Worm (Caenorhabditis elegans) whole organism, midembryonic: ENCODE results near the gene F18A1.1.
A peak's percentile ranks its signal among the peaks of the same experiment; 100 is the strongest.

Source experiments
- T22C8.4 ChIP-seq: fragments of 200-800 bp; sonication (Bioruptor generic); IDR thresholded peaks from 2 replicates; pipeline ENCODE4 v1.3.6; 2022; ENCODE audit warnings: missing genetic modification characterization, missing compliant biosample characterization
- cog-1 ChIP-seq: sonication (generic microtip); optimal IDR thresholded peaks from 2 replicates; lab custom pipeline; 2016; ENCODE audit warnings: missing genetic modification characterization, missing compliant biosample characterization
- flt-1 ChIP-seq: fragments of 200-800 bp; sonication (Bioruptor generic); IDR thresholded peaks from 2 replicates; pipeline ENCODE4 v1.3.6; 2022; ENCODE audit warnings: missing genetic modification characterization, missing compliant biosample characterization
- klf-2 ChIP-seq: fragments of 200-800 bp; sonication (Bioruptor generic); conservative IDR thresholded peaks from 2 replicates; pipeline ENCODE4 v1.3.6; 2022; ENCODE audit warnings: missing genetic modification reagents, missing genetic modification characterization, missing compliant biosample characterization
- med-1 ChIP-seq: sonication (generic microtip); optimal IDR thresholded peaks from 2 replicates; lab custom pipeline; 2017; ENCODE audit warnings: missing genetic modification characterization, mild to moderate bottlenecking, missing compliant biosample characterization, antibody characterized with exemption, missing genetic modification reagents; ENCODE audit not compliant: insufficient read depth
- ref-1 ChIP-seq: fragments of 200-800 bp; sonication (Bioruptor generic); conservative IDR thresholded peaks from 2 replicates; pipeline ENCODE4 v1.3.6; 2022; ENCODE audit warnings: missing genetic modification reagents, missing genetic modification characterization, missing compliant biosample characterization
- tab-1 ChIP-seq: fragments of 200-800 bp; sonication (Bioruptor generic); IDR thresholded peaks from 2 replicates; pipeline ENCODE4 v1.3.6; 2022; ENCODE audit warnings: missing genetic modification characterization, missing compliant biosample characterization
- ztf-23 ChIP-seq: fragments of 200-800 bp; sonication (Bioruptor generic); IDR thresholded peaks from 2 replicates; pipeline ENCODE4 v1.3.6; 2022; ENCODE audit warnings: missing genetic modification reagents, missing genetic modification characterization, missing compliant biosample characterization
- ztf-29 ChIP-seq: fragments of 200-800 bp; sonication (Bioruptor generic); IDR thresholded peaks from 2 replicates; pipeline ENCODE4 v1.3.6; 2022; ENCODE audit warnings: missing genetic modification reagents, missing genetic modification characterization, missing compliant biosample characterization

F18A1.1 gene

DNA sequence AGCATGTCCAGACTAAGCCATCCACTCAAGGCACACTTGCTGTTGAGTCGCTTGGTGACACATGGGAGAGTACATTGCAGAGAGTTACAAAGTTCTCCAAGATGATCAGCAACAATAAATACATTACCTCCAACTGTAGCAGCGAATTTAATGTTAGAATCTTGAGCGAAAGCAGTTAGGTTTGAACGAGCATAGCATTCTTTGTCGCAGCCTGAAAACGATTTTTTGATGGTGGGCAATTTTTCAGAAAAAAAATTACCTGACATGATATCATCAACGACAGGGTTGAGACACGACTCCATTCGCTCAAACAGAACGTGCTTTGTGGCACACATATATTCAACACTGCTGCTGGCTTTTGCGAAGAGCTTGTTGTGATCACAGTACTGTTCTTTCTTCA lies 21.7 kb upstream of the F18A1.1 start:
- TF ChIP-seq ref-1 (GFP tag; lab: Robert Waterston, UW) (no peak), ztf-23 (GFP tag; lab: Robert Waterston, UW) (no peak), cog-1 (tag; lab: Kevin White, UChicago) (no peak), T22C8.4 (GFP tag; lab: Robert Waterston, UW) (no peak), ztf-29 (GFP tag; lab: Robert Waterston, UW) (no peak), klf-2 (GFP tag; lab: Robert Waterston, UW) (no peak), med-1 (GFP tag; lab: Kevin White, UChicago) (no peak), tab-1 (no peak), flt-1 (GFP tag; lab: Robert Waterston, UW) (no peak)

DNA sequence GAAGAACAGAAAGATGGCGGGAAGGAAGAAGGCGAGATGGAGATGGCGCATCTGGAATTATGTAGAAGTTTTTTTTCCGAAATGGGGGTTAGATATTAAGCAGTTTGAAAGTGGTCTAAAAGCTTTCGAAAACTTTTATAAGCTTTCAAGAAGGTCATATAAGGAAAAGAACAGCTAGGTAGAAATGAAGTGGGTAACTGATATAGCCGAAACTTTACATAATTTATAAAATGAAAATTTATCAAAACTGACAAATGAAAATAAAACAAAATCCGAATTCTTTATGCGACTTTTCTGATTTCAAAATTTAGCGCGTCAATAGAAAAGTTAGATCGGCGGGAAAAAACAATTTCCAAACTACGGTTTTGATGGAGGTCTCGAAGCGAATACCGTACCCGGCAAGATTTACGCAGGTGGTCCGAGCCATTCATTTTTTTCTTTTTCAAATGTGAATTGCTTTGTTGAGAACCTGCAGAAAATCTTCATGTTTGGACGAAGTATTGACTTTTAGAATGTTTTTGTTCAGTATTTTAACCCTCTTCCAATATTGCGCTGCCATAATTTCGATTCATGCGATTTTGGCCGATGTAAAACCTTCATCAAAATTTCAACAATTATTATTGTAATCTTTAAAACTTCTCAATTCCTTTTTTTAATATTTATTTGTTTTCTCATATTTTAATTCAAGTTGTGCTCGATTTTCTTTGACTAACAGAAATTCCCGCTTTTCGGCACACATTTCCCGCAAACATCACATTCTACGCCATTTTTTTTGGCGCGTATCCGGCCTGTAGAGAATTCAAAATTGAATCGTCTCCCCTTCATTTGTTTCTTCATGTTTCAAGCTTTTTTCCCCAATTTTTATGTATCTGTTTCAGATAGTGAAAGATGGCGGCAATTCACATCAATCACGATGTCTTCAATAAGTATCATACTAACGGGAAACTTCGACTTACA lies 20.7 kb upstream of the F18A1.1 start, which contains the start of the genes F18A1.7 and rpa-1:
Gene F18A1.7 (minus strand): TSS at position 51 of the 957 bp plus-strand sequence.
Gene rpa-1 (plus strand): TSS at position 879 of the 957 bp plus-strand sequence.
- TF ChIP-seq ztf-23 (GFP tag; lab: Robert Waterston, UW) (0 out of 2 replicates have a peak, but pooled peaks have one; percentile 9), tab-1 (no peak)

DNA sequence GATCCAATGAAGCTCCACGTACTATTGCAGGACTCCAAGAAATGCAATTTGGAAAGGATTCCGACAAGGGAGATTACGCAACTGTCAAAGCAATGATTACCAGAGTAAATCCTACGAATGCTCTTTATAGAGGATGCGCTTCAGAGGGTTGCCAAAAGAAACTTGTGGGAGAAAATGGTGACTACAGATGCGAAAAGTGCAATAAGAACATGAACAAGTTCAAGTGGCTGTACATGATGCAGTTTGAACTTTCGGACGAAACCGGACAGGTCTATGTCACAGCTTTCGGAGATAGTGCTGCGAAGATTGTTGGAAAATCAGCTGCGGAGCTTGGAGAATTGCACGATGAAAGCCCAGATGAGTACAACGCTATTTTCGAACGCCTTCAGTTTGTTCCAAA lies 18.4 kb upstream of the F18A1.1 start:
- TF ChIP-seq flt-1 (GFP tag; lab: Robert Waterston, UW) (no peak), cog-1 (tag; lab: Kevin White, UChicago) (no peak), ztf-29 (GFP tag; lab: Robert Waterston, UW) (no peak), klf-2 (GFP tag; lab: Robert Waterston, UW) (no peak), tab-1 (no peak), ref-1 (GFP tag; lab: Robert Waterston, UW) (no peak), ztf-23 (GFP tag; lab: Robert Waterston, UW) (no peak), T22C8.4 (GFP tag; lab: Robert Waterston, UW) (no peak), med-1 (GFP tag; lab: Kevin White, UChicago) (no peak)

DNA sequence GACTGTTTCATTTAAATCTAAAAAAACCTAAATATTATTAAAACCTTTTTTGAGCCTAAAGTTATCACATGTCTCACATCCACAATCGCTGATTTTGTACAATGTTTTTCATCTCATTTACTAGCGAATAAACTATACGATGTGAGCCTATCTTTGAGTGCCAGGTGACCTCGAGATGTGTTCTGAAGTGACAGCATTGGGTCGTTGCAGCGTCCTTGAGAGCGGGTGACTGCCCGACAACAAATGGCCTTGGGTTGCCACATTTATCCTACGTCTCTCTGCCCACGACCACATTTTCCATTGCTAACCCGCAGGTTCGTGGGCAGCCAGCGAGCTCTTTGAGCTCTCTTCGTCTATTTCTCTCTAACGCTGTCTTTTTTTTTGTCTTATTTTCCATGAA lies 17.7 kb upstream of the F18A1.1 start, which contains the start of gene lir-2:
Gene lir-2 (plus strand): TSS at position 301 of the 400 bp plus-strand sequence.
- TF ChIP-seq ref-1 (GFP tag; lab: Robert Waterston, UW) = no peak
- TF ChIP-seq T22C8.4 (GFP tag; lab: Robert Waterston, UW) = no peak

DNA sequence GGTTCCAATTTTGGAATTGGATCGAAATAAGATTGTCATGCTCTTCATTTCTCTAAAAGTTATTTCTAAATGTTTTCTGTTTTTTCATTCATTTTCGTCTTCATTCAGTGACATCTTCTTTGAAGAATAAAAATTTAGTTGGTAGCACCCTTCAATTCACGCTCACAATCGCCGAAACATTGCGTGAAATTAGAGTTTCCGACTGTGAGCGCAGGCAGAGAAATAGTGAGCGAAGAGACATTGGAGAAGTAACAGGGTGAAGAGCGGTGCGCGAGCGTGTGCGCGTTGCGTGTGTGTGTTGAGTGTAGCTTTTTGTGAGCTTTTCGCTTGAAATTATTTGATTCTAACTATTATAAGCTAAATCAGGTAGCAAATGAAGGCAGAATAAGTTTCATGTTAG lies 15.3 kb upstream of the F18A1.1 start:
- TF ChIP-seq T22C8.4 (GFP tag; lab: Robert Waterston, UW) (no peak), klf-2 (GFP tag; lab: Robert Waterston, UW) (no peak), tab-1 (0 out of 2 replicates have a peak, but pooled peaks have one; percentile 46), flt-1 (GFP tag; lab: Robert Waterston, UW) (peak; percentile 54; the same call in 1 of the 2 replicates), cog-1 (tag; lab: Kevin White, UChicago) (no peak)

DNA sequence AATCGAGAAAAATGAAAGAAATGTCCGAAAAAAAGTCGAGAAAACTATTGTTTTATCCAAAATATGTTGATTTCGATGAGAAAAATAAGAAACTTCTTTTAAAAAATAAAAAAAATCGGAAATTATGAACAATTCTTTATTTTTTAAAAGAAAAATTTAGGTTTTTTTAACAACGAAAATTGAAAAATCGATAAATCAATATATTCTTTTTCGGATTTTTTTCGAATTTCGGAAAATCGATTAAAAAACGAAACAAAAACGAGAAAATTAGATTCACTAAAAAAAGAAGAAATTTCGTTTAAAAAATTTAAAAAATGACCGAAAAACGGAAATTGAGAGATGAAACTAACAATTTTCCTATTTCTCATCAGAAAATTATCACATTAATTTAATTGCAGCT lies 14.7 kb upstream of the F18A1.1 start:
- TF ChIP-seq tab-1 (no peak), flt-1 (GFP tag; lab: Robert Waterston, UW) (no peak), ztf-29 (GFP tag; lab: Robert Waterston, UW) (no peak), cog-1 (tag; lab: Kevin White, UChicago) (no peak), ref-1 (GFP tag; lab: Robert Waterston, UW) (no peak), T22C8.4 (GFP tag; lab: Robert Waterston, UW) (no peak), med-1 (GFP tag; lab: Kevin White, UChicago) (no peak), klf-2 (GFP tag; lab: Robert Waterston, UW) (no peak), ztf-23 (GFP tag; lab: Robert Waterston, UW) (no peak)

DNA sequence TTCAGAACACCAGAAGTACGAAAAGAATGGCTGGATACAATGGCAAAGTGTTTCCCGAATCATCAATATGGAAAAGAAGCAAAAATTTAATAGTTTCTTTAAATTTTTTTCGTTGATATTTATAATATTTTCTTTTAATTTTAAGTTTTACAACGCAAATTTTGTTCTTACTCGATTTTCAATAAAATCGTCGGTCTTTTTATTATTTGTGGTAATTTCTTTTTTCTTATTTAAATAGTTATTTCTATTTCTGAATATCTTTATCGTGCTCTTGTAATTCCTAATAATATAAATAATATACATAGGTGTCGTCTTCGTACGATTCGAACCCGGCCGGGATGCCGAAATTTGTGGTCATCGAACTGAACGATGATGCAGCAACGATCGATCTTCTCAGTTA lies 13.0 kb upstream of the F18A1.1 start, which contains the start of gene lir-1:
Gene lir-1 (plus strand): TSS at position 301 of the 400 bp plus-strand sequence.
- TF ChIP-seq cog-1 (tag; lab: Kevin White, UChicago) (no peak), T22C8.4 (GFP tag; lab: Robert Waterston, UW) (no peak)

DNA sequence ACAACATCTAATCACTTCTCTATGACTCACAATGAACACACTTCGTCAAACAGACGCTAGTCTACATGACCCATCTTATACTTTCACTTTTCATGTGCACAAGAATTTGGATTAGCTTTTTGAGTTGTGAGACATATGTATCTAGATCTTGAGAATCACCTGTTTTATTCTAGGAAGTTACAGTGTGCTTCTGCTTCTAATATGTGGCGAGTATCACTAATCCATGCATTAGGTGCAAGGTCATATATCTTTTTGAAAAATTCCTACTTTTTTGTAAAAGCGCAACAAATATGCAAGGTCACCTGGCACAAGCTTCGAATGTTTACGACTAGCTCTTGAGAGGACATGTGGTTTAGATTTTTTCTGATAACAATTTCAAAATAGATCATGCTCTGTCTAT lies 8.9 kb upstream of the F18A1.1 start:
- TF ChIP-seq cog-1 (tag; lab: Kevin White, UChicago) (no peak), flt-1 (GFP tag; lab: Robert Waterston, UW) (no peak), ztf-23 (GFP tag; lab: Robert Waterston, UW) (no peak), ref-1 (GFP tag; lab: Robert Waterston, UW) (no peak), ztf-29 (GFP tag; lab: Robert Waterston, UW) (no peak), med-1 (GFP tag; lab: Kevin White, UChicago) (no peak), tab-1 (no peak), klf-2 (GFP tag; lab: Robert Waterston, UW) (no peak), T22C8.4 (GFP tag; lab: Robert Waterston, UW) (no peak)

DNA sequence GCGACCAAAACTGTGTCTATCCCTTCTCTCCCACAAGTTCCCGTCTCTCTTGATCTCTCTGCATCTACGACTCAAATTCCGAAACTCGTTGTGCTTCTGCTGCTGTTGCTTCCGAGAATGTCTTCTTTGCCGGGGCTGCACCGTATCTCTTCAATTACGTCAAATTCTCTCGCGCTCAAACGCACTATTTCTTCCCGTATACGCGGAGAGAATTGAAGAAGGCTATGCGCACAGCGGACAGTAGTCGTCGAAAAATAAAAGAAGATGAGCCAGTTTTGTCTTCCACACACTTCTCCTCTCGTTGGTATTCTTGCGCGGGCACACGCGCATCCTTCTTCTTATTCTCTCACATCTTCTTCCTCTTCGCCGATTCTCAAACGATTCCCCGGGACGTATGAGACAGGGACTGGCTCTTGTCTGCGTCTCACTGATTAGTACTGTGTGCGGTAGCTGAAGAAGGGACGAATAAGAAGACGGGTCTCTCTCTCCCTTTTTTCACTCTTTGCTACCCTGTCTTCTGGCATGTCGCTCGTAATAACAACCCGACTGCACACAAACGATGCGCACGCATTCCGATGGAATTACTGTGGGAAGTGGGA lies 8.3 kb upstream of the F18A1.1 start:
- TF ChIP-seq flt-1 (GFP tag; lab: Robert Waterston, UW) = no peak
- TF ChIP-seq ref-1 (GFP tag; lab: Robert Waterston, UW) = 0 out of 2 replicates have a peak, but pooled peaks have one; percentile 7
- peak; percentile 24 for TF ChIP-seq cog-1 (tag; lab: Kevin White, UChicago)
- no peak for TF ChIP-seq ztf-29 (GFP tag; lab: Robert Waterston, UW)
- no peak for TF ChIP-seq T22C8.4 (GFP tag; lab: Robert Waterston, UW)
- no peak for TF ChIP-seq ztf-23 (GFP tag; lab: Robert Waterston, UW)
- no peak for TF ChIP-seq tab-1
